Worm (Caenorhabditis elegans) whole organism, L2 larva: ENCODE data around the gene cutl-23.

Experiments
- aly-2 ChIP-seq: fragments of 150-350 bp; optimal IDR thresholded peaks from 2 replicates; lab custom pipeline; 2014; ENCODE audit warnings: missing biosample characterization, missing genetic modification characterization
- egl-27 ChIP-seq: sonication (generic microtip); optimal IDR thresholded peaks from 3 replicates; lab custom pipeline; 2017; ENCODE audit warnings: missing biosample characterization, missing genetic modification reagents, missing genetic modification characterization
- nhr-237 ChIP-seq: fragments of 150-350 bp; optimal IDR thresholded peaks from 2 replicates; lab custom pipeline; 2014; ENCODE audit warnings: missing biosample characterization, missing genetic modification characterization
- zag-1 ChIP-seq: fragments of 150-350 bp; optimal IDR thresholded peaks from 2 replicates; lab custom pipeline; 2014; ENCODE audit warnings: missing biosample characterization, missing genetic modification characterization

- TF ChIP-seq zag-1 (tag; lab: Kevin White, UChicago): no peak
- TF ChIP-seq nhr-237: no peak
- no peak for TF ChIP-seq aly-2 (tag; lab: Kevin White, UChicago)
- TF ChIP-seq egl-27: no peak
Observed at ce11 chrIII:5760721-5761120, 9.3 kb upstream of the cutl-23 start.
